Fruit fly (Drosophila melanogaster): ENCODE data around the gene CG8664.

CG8664 gene

dm6 chrX:17292050-17292730 lies 9.7 kb upstream of the CG8664 start (continued):
- TF ChIP-seq dmrt99B (tag; optimal IDR thresholded peaks at IDR 0.05) = peak; percentile 85
- peak; percentile 77 for TF ChIP-seq Fer1 (GFP tag; optimal IDR thresholded peaks at IDR 0.05)
- 0 out of 2 replicates have a peak, but pooled peaks have one; percentile 18 for TF ChIP-seq CG17612 (GFP tag; IDR thresholded peaks at IDR 0.05)
- TF ChIP-seq CG9817 (tag; optimal IDR thresholded peaks at IDR 0.05) = peak; percentile 66
- TF ChIP-seq danr (GFP tag; IDR thresholded peaks at IDR 0.05) = peak; percentile 46; the same call in 1 of the 2 replicates
- peak; percentile 33 for TF ChIP-seq pum (GFP tag; optimal IDR thresholded peaks at IDR 0.05)
- peak; percentile 34 for TF ChIP-seq zen (tag; optimal IDR thresholded peaks at IDR 0.05)
- TF ChIP-seq YL-1 (GFP tag; optimal IDR thresholded peaks at IDR 0.05) = no peak
- TF ChIP-seq gcm (GFP tag; optimal IDR thresholded peaks at IDR 0.05) = peak; percentile 40
- TF ChIP-seq Xbp1 (GFP tag; optimal IDR thresholded peaks at IDR 0.05) = peak; percentile 63
- peak; percentile 56 for TF ChIP-seq wor (GFP tag; IDR thresholded peaks at IDR 0.05)
- peak; percentile 49 for TF ChIP-seq sug (tag; optimal IDR thresholded peaks at IDR 0.05)
- 0 out of 2 replicates have a peak, but pooled peaks have one; percentile 40 for TF ChIP-seq sens-2 (GFP tag; IDR thresholded peaks at IDR 0.05)
- no peak for TF ChIP-seq CG34224 (GFP tag; IDR thresholded peaks at IDR 0.05; ENCODE audit: partially characterized antibody)
- no peak for TF ChIP-seq CG30431 (GFP tag; optimal IDR thresholded peaks at IDR 0.05)
- peak; percentile 31 to 34 for TF ChIP-seq chif (GFP tag; optimal IDR thresholded peaks at IDR 0.05)
- TF ChIP-seq E2f2 (GFP tag; IDR thresholded peaks at IDR 0.05) = 0 out of 2 replicates have a peak, but pooled peaks have one; percentile 41
- peak; percentile 39 for TF ChIP-seq CG14710 (tag; optimal IDR thresholded peaks at IDR 0.05)
- peak; percentile 71 for TF ChIP-seq CG9437 (GFP tag; optimal IDR thresholded peaks at IDR 0.05)
- TF ChIP-seq ase (GFP tag; IDR thresholded peaks at IDR 0.05) = 0 out of 3 replicates have a peak, but pooled peaks have one; percentile 33
- peak; percentile 59 for TF ChIP-seq CG10274 (GFP tag; optimal IDR thresholded peaks at IDR 0.05)
- TF ChIP-seq gcm2 (GFP tag; optimal IDR thresholded peaks at IDR 0.05) = peak; percentile 38
- TF ChIP-seq CG16813 (GFP tag; IDR thresholded peaks at IDR 0.05; ENCODE audit: partially characterized antibody) = no peak
- peak; percentile 85 for TF ChIP-seq CG13424 (tag; optimal IDR thresholded peaks at IDR 0.05)
- no peak for TF ChIP-seq br (optimal IDR thresholded peaks at IDR 0.05)
- TF ChIP-seq her (GFP tag; optimal IDR thresholded peaks at IDR 0.05) = peak; percentile 15
- TF ChIP-seq org-1 (GFP tag; optimal IDR thresholded peaks at IDR 0.05) = peak; percentile 66
- peak; percentile 37 for TF ChIP-seq luna (GFP tag; optimal IDR thresholded peaks at IDR 0.05)
- peak; percentile 40 for TF ChIP-seq CG7928 (GFP tag; optimal IDR thresholded peaks at IDR 0.05)
- no peak for TF ChIP-seq bowl (GFP tag; IDR thresholded peaks at IDR 0.05)
- TF ChIP-seq aop (GFP tag; IDR thresholded peaks at IDR 0.05) = no peak
- TF ChIP-seq Awh (GFP tag; IDR thresholded peaks at IDR 0.05) = no peak
- TF ChIP-seq CG31441 (GFP tag; IDR thresholded peaks at IDR 0.05) = peak; percentile 71
- TF ChIP-seq CG30020 (tag; optimal IDR thresholded peaks at IDR 0.05) = peak; percentile 17
- TF ChIP-seq CG17568 (GFP tag; optimal IDR thresholded peaks at IDR 0.05) = peak; percentile 50
- 0 out of 2 replicates have a peak, but pooled peaks have one; percentile 39 for TF ChIP-seq CG11696 (GFP tag; IDR thresholded peaks at IDR 0.05)
- TF ChIP-seq CG31365 (tag; optimal IDR thresholded peaks at IDR 0.05) = peak; percentile 35
- peak; percentile 82 for TF ChIP-seq grau (tag; optimal IDR thresholded peaks at IDR 0.05)
- peak; percentile 18; the same call in 1 of the 2 replicates for TF ChIP-seq dati (GFP tag; IDR thresholded peaks at IDR 0.05)
- TF ChIP-seq CG10147 (GFP tag; optimal IDR thresholded peaks at IDR 0.05) = peak; percentile 76
- TF ChIP-seq nom (GFP tag; optimal IDR thresholded peaks at IDR 0.05) = no peak
- peak; percentile 79 for TF ChIP-seq row (GFP tag; IDR thresholded peaks at IDR 0.05)
- TF ChIP-seq yki (optimal IDR thresholded peaks at IDR 0.05) = no peak
- TF ChIP-seq Camta (GFP tag; optimal IDR thresholded peaks at IDR 0.05) = peak; percentile 41
- TF ChIP-seq CG13775 (GFP tag; optimal IDR thresholded peaks at IDR 0.05) = peak; percentile 53
- TF ChIP-seq Pdp1 (GFP tag; optimal IDR thresholded peaks at IDR 0.05) = peak; percentile 29 to 63
- TF ChIP-seq NC2α (GFP tag; optimal IDR thresholded peaks at IDR 0.05) = no peak
- peak; percentile 44 for TF ChIP-seq esg (GFP tag; conservative IDR thresholded peaks at IDR 0.05)
- TF ChIP-seq Antp (GFP tag; optimal IDR thresholded peaks at IDR 0.05) = peak; percentile 39
- TF ChIP-seq chn (GFP tag; optimal IDR thresholded peaks at IDR 0.05) = peak; percentile 35
